Worm (Caenorhabditis elegans) whole organism, L1 larva: ENCODE results near the gene F59E11.2.

Experiments
- C16A3.4 ChIP-seq: fragments of 150-350 bp; optimal IDR thresholded peaks from 2 replicates; lab custom pipeline; 2014; ENCODE audit warnings: missing biosample characterization, missing genetic modification characterization
- C34B4.2 ChIP-seq: sonication (generic microtip); optimal IDR thresholded peaks from 2 replicates; lab custom pipeline; 2017; ENCODE audit warnings: mild to moderate bottlenecking, missing genetic modification characterization, missing compliant biosample characterization
- F16B12.6 ChIP-seq: fragments of 150-350 bp; optimal IDR thresholded peaks from 2 replicates; lab custom pipeline; 2014; ENCODE audit warnings: missing biosample characterization, missing genetic modification characterization
- Y116A8C.19 ChIP-seq: sonication (generic microtip); optimal IDR thresholded peaks from 2 replicates; lab custom pipeline; 2016; ENCODE audit warnings: missing compliant biosample characterization, missing genetic modification characterization, borderline replicate concordance
- aha-1 ChIP-seq: fragments of 150-350 bp; optimal IDR thresholded peaks from 2 replicates; lab custom pipeline; 2014; ENCODE audit warnings: missing biosample characterization, missing genetic modification characterization
- alr-1 ChIP-seq: fragments of 200-800 bp; sonication (Bioruptor generic); optimal IDR thresholded peaks from 2 replicates; lab custom pipeline; 2018; ENCODE audit warnings: borderline replicate concordance, mild to moderate bottlenecking, missing genetic modification characterization, missing compliant biosample characterization
- ama-1 ChIP-seq: fragments of 150-350 bp; optimal IDR thresholded peaks from 2 replicates; lab custom pipeline; 2014
- ceh-63 ChIP-seq: fragments of 200-800 bp; sonication (Bioruptor generic); optimal IDR thresholded peaks from 2 replicates; lab custom pipeline; 2018; ENCODE audit warnings: mild to moderate bottlenecking, missing genetic modification characterization, missing compliant biosample characterization
- ceh-88 ChIP-seq: fragments of 200-800 bp; sonication (Bioruptor generic); IDR thresholded peaks from 2 replicates; pipeline ENCODE4 v1.3.6; 2022; ENCODE audit warnings: missing genetic modification characterization, missing compliant biosample characterization
- ces-1 ChIP-seq: fragments of 150-350 bp; optimal IDR thresholded peaks from 2 replicates; lab custom pipeline; 2014; ENCODE audit warnings: missing biosample characterization, missing genetic modification reagents, missing genetic modification characterization
- dpl-1 ChIP-seq, 3 experiments: fragments of 150-350 bp in 2 of 3; sonication (generic microtip) in 1 of 3; optimal IDR thresholded peaks; 2 replicates each; lab custom pipeline; 2014 to 2017; ENCODE audit warnings: missing biosample characterization in 3 of 3, missing genetic modification characterization in 3 of 3, missing genetic modification reagents in 3 of 3
- dsc-1 ChIP-seq: sonication (generic microtip); optimal IDR thresholded peaks from 2 replicates; lab custom pipeline; 2016; ENCODE audit warnings: mild to moderate bottlenecking, missing genetic modification characterization, missing compliant biosample characterization
- egl-27 ChIP-seq, 2 experiments: fragments of 150-350 bp in 1 of 2; sonication (generic microtip); optimal IDR thresholded peaks; 3 replicates each; lab custom pipeline; 2017 to 2018; ENCODE audit warnings: missing biosample characterization in 2 of 2, missing genetic modification characterization in 2 of 2, missing genetic modification reagents in 2 of 2
- elt-2 ChIP-seq: sonication (generic microtip); optimal IDR thresholded peaks from 2 replicates; lab custom pipeline; 2016; ENCODE audit warnings: missing genetic modification characterization, mild to moderate bottlenecking, inconsistent platforms, missing compliant biosample characterization, missing genetic modification reagents
- ets-5 ChIP-seq: fragments of 200-800 bp; sonication (Bioruptor generic); IDR thresholded peaks from 2 replicates; pipeline ENCODE4 v1.3.6; 2022; ENCODE audit warnings: missing genetic modification characterization, missing compliant biosample characterization
- fos-1 ChIP-seq: fragments of 150-350 bp; optimal IDR thresholded peaks from 2 replicates; lab custom pipeline; 2014; ENCODE audit warnings: missing biosample characterization, missing genetic modification characterization
- hlh-4 ChIP-seq: sonication (generic microtip); optimal IDR thresholded peaks from 2 replicates; lab custom pipeline; 2016; ENCODE audit warnings: mild to moderate bottlenecking, missing genetic modification characterization, missing compliant biosample characterization
- hpl-2 ChIP-seq: fragments of 150-350 bp; optimal IDR thresholded peaks from 2 replicates; lab custom pipeline; 2014; ENCODE audit warnings: missing biosample characterization, missing genetic modification reagents, missing genetic modification characterization
- irx-1 ChIP-seq: sonication (generic microtip); optimal IDR thresholded peaks from 2 replicates; lab custom pipeline; 2016; ENCODE audit warnings: missing genetic modification characterization, missing compliant biosample characterization
- jun-1 ChIP-seq: fragments of 150-350 bp; optimal IDR thresholded peaks from 2 replicates; lab custom pipeline; 2014; ENCODE audit warnings: missing biosample characterization, missing genetic modification reagents, missing genetic modification characterization
- lin-13 ChIP-seq: fragments of 150-350 bp; optimal IDR thresholded peaks from 2 replicates; lab custom pipeline; 2014; ENCODE audit warnings: missing biosample characterization, missing genetic modification reagents, missing genetic modification characterization
- lin-14 ChIP-seq: fragments of 200-800 bp; sonication (Bioruptor generic); optimal IDR thresholded peaks from 2 replicates; lab custom pipeline; 2018; ENCODE audit warnings: mild to moderate bottlenecking, missing genetic modification characterization, moderate library complexity, missing compliant biosample characterization
- lin-15B ChIP-seq: fragments of 150-350 bp; sonication (generic microtip); optimal IDR thresholded peaks from 3 replicates; lab custom pipeline; 2014; ENCODE audit warnings: missing biosample characterization, missing genetic modification characterization
- lsy-2 ChIP-seq, 2 experiments: fragments of 150-350 bp; optimal IDR thresholded peaks; 2 replicates each; lab custom pipeline; 2014; ENCODE audit warnings: missing biosample characterization in 2 of 2, missing genetic modification characterization in 2 of 2
- mab-9 ChIP-seq: fragments of 200-800 bp; sonication (Bioruptor generic); IDR thresholded peaks from 2 replicates; pipeline ENCODE4 v1.3.6; 2022; ENCODE audit warnings: missing genetic modification reagents, missing genetic modification characterization, missing compliant biosample characterization
- nhr-20 ChIP-seq: sonication (generic microtip); optimal IDR thresholded peaks from 2 replicates; lab custom pipeline; 2016; ENCODE audit warnings: mild to moderate bottlenecking, missing genetic modification characterization, missing compliant biosample characterization
- nhr-237 ChIP-seq: fragments of 150-350 bp; optimal IDR thresholded peaks from 2 replicates; lab custom pipeline; 2014; ENCODE audit warnings: missing biosample characterization, missing genetic modification characterization
- nhr-47 ChIP-seq: sonication (generic microtip); optimal IDR thresholded peaks from 2 replicates; lab custom pipeline; 2016; ENCODE audit warnings: mild to moderate bottlenecking, missing genetic modification characterization, moderate library complexity, missing compliant biosample characterization
- nhr-84 ChIP-seq: sonication (generic microtip); optimal IDR thresholded peaks from 2 replicates; lab custom pipeline; 2017; ENCODE audit warnings: missing biosample characterization, missing genetic modification characterization
- pag-3 ChIP-seq: sonication (generic microtip); optimal IDR thresholded peaks from 2 replicates; lab custom pipeline; 2017; ENCODE audit warnings: missing genetic modification characterization, mild to moderate bottlenecking, missing compliant biosample characterization, antibody characterized with exemption, borderline replicate concordance; ENCODE audit not compliant: insufficient read depth
- rnt-1 ChIP-seq: sonication (generic microtip); optimal IDR thresholded peaks from 2 replicates; lab custom pipeline; 2016; ENCODE audit warnings: mild to moderate bottlenecking, missing genetic modification characterization, moderate library complexity, missing compliant biosample characterization
- skn-1 ChIP-seq: fragments of 150-350 bp; optimal IDR thresholded peaks from 2 replicates; lab custom pipeline; 2014; ENCODE audit warnings: missing biosample characterization, missing genetic modification characterization
- snpc-4 ChIP-seq: fragments of 150-350 bp; optimal IDR thresholded peaks from 2 replicates; lab custom pipeline; 2014; ENCODE audit warnings: missing biosample characterization, missing genetic modification characterization
- sptf-1 ChIP-seq: fragments of 150-350 bp; optimal IDR thresholded peaks from 2 replicates; lab custom pipeline; 2014; ENCODE audit warnings: missing biosample characterization, missing genetic modification characterization
- tlp-1 ChIP-seq: fragments of 150-350 bp; optimal IDR thresholded peaks from 2 replicates; lab custom pipeline; 2014; ENCODE audit warnings: missing biosample characterization, missing genetic modification characterization
- unc-130 ChIP-seq: fragments of 150-350 bp; optimal IDR thresholded peaks from 2 replicates; lab custom pipeline; 2017; ENCODE audit warnings: missing biosample characterization, missing genetic modification characterization, inconsistent platforms
- vab-15 ChIP-seq: sonication (generic microtip); optimal IDR thresholded peaks from 2 replicates; lab custom pipeline; 2017; ENCODE audit warnings: missing genotype, mild to moderate bottlenecking, missing genetic modification characterization, missing compliant biosample characterization
- xbp-1 ChIP-seq: sonication (generic microtip); optimal IDR thresholded peaks from 2 replicates; lab custom pipeline; 2016; ENCODE audit warnings: missing genetic modification characterization, missing compliant biosample characterization
- zag-1 ChIP-seq: fragments of 150-350 bp; optimal IDR thresholded peaks from 2 replicates; lab custom pipeline; 2014; ENCODE audit warnings: missing biosample characterization, missing genetic modification characterization
- zip-4 ChIP-seq: fragments of 200-800 bp; sonication (Bioruptor generic); optimal IDR thresholded peaks from 2 replicates; lab custom pipeline; 2018; ENCODE audit warnings: mild to moderate bottlenecking, missing genetic modification characterization, moderate library complexity, missing compliant biosample characterization
- ztf-4 ChIP-seq: fragments of 150-350 bp; optimal IDR thresholded peaks from 2 replicates; lab custom pipeline; 2014; ENCODE audit warnings: missing biosample characterization, missing genetic modification characterization

F59E11.2 gene

DNA sequence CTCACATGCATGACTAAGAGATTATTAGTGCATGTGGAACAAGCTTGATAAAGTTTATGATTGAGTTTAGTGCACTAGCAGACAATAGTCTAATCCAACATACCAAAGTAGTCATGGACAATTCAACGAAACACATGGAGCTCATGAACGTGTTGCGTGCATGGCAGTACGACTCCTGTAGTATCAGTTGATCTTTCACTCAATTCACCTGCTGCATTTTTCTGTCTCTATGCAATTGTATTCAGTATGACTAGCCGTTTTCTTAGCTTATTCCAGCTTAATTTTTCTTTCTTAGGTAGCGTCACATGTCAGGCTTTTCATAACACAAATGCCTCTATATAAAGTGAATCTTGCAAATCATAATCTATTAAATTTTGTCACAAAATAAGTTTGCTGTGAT, 2.0 kb downstream of the F59E11.2 start, which contains the start of gene srx-1:
Gene srx-1, plus strand, starts transcription at position 382 of the 400 bp plus-strand sequence.
- no peak for TF ChIP-seq lsy-2 (tag; optimal IDR thresholded peaks at IDR 0.05; lab: Kevin White, UChicago)
- TF ChIP-seq xbp-1 (tag; lab: Kevin White, UChicago): no peak
- no peak for TF ChIP-seq F16B12.6 (tag; lab: Kevin White, UChicago)
- no peak for TF ChIP-seq skn-1
- no peak for TF ChIP-seq nhr-237 (tag; lab: Kevin White, UChicago)
- no peak for TF ChIP-seq nhr-84
- TF ChIP-seq lin-15B: no peak
- no peak for TF ChIP-seq zag-1 (tag; lab: Kevin White, UChicago)
- no peak for TF ChIP-seq lin-13
- TF ChIP-seq alr-1 (tag; lab: Kevin White, UChicago): no peak
- TF ChIP-seq nhr-20 (tag; lab: Kevin White, UChicago): no peak
- no peak for TF ChIP-seq rnt-1 (tag; lab: Kevin White, UChicago)
- TF ChIP-seq C16A3.4 (tag; lab: Kevin White, UChicago): no peak
- no peak for TF ChIP-seq hpl-2 (GFP tag; lab: Kevin White, UChicago)
- no peak for TF ChIP-seq egl-27 (tag; optimal IDR thresholded peaks at IDR 0.05; lab: Kevin White, UChicago)
- no peak for TF ChIP-seq lin-14 (GFP tag; lab: Kevin White, UChicago)
- TF ChIP-seq ceh-88 (GFP tag; lab: Robert Waterston, UW): no peak
- TF ChIP-seq C34B4.2 (tag; lab: Kevin White, UChicago): no peak
- TF ChIP-seq ama-1: no peak

DNA sequence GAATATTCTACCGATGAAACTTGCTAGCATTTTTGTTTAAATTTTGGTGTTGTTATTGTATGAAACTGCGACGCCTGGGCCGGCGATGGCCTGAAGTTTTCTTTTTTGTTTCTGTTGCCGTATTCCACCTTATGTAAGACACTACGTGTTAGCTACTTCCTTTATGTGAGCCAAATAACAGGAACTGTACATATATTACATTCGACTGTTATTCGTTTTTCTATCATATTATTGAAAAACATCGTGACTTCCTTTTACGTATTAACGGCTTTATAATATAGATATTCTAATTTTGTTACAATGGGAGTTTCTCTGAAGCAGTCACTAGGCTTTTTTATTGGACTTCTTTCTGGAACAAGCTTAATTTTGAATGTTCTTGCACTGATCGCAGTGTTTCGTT, 4.0 kb downstream of the F59E11.2 start, which contains the start of gene srx-3:
Gene srx-3, plus strand, starts transcription at position 301 of the 400 bp plus-strand sequence.
- TF ChIP-seq jun-1 (tag; lab: Kevin White, UChicago) (no peak), tlp-1 (tag; lab: Kevin White, UChicago) (no peak), lsy-2 (tag; optimal IDR thresholded peaks at IDR 0.05; lab: Kevin White, UChicago) (no peak), ces-1 (GFP tag; lab: Kevin White, UChicago) (no peak), sptf-1 (no peak), mab-9 (GFP tag; lab: Robert Waterston, UW) (no peak), pag-3 (tag; lab: Kevin White, UChicago) (no peak), hpl-2 (GFP tag; lab: Kevin White, UChicago) (no peak)

DNA sequence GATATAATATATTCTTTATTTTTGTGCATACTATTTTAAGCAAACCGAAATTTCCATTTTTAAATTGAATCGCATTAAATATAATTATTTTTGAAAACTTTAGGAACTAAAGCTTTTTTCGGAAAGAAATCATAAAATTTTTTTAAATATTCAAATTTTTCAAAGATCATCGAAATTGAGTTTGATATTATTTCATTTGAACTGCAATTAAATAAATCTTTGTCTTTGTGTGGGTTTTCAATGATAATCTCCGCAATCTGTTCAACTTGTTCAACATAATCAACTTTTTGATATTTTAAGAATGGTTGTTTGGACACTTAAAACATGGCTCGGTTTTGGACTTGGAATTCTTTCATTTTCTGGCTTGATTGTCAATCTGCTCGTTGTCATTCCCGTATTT, 7.9 kb downstream of the F59E11.2 start, which contains the start of gene srx-2:
Gene srx-2, plus strand, starts transcription at position 301 of the 400 bp plus-strand sequence.
- TF ChIP-seq nhr-47 (tag; lab: Kevin White, UChicago): no peak
- TF ChIP-seq hlh-4 (tag; lab: Kevin White, UChicago): no peak
- no peak for TF ChIP-seq ceh-63 (GFP tag; lab: Kevin White, UChicago)
- TF ChIP-seq F16B12.6 (tag; lab: Kevin White, UChicago): no peak
- no peak for TF ChIP-seq Y116A8C.19
- no peak for TF ChIP-seq irx-1 (tag; lab: Kevin White, UChicago)

DNA sequence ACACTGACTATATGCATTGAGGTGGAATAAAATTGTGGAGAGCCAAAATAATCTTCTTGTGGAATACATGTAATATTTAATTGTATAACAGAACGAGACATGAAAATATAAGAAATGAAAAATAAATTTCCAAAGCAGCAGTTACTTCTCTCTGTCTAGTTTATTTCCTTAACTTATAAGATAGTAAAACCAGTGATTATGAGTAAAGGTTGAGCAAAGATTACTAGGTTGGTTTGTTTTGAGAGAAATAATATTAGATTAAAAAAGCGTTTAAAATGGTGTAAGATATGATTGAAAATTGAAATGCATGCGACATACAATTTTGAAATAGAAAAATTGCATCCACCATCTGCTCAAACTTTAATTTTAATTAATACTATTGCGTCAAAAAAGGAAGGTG, 12.5 kb downstream of the F59E11.2 start, which contains the start of gene srh-201:
Gene srh-201, minus strand, starts transcription at position 101 of the 400 bp plus-strand sequence.
- TF ChIP-seq F16B12.6 (tag; lab: Kevin White, UChicago): no peak
- TF ChIP-seq snpc-4: no peak
- no peak for TF ChIP-seq nhr-237 (tag; lab: Kevin White, UChicago)
- TF ChIP-seq elt-2 (tag; lab: Kevin White, UChicago): no peak
- no peak for TF ChIP-seq hlh-4 (tag; lab: Kevin White, UChicago)
- TF ChIP-seq aha-1 (tag; lab: Kevin White, UChicago): no peak
- TF ChIP-seq nhr-20 (tag; lab: Kevin White, UChicago): no peak
- TF ChIP-seq dsc-1: no peak
- no peak for TF ChIP-seq zip-4 (GFP tag; lab: Kevin White, UChicago)
- no peak for TF ChIP-seq unc-130
- no peak for TF ChIP-seq fos-1
- no peak for TF ChIP-seq ceh-88 (GFP tag; lab: Robert Waterston, UW)
- TF ChIP-seq ztf-4: no peak
- TF ChIP-seq zag-1 (tag; lab: Kevin White, UChicago): no peak
- no peak for TF ChIP-seq ets-5 (GFP tag; lab: Robert Waterston, UW)
- TF ChIP-seq dpl-1 (GFP tag; optimal IDR thresholded peaks at IDR 0.05; lab: Kevin White, UChicago): no peak
- no peak for TF ChIP-seq vab-15 (tag; lab: Kevin White, UChicago)
